Fruit fly (Drosophila melanogaster): ENCODE data around the gene Wnk.

DNA sequence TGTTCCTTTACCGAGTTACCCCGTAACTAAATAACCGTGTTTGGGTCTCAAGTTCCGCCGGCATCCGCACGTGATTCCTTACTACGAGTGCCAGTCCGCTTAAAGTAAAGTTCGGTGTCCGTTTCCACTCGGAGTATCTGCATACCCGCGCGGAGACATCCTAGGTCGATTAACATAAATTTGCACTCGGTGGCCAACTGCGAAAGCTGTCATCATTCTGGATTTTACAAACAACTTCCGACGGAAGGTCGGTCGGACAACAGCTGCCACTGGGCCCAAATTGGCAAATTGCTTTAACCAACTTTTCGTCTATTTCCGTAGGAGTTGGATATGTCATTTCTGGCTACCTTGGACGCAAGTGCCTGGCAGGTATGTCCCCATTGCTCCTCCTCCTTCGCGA, 31.8 kb upstream of the Wnk start, which contains the start of gene TfAP-2:
- no peak for TF ChIP-seq br (optimal IDR thresholded peaks at IDR 0.05)
- no peak for TF ChIP-seq dmrt11E (tag; optimal IDR thresholded peaks at IDR 0.05)
- no peak for TF ChIP-seq crp (GFP tag; optimal IDR thresholded peaks at IDR 0.05)
- TF ChIP-seq pan (optimal IDR thresholded peaks at IDR 0.05): no peak
- no peak for TF ChIP-seq pan (GFP tag; optimal IDR thresholded peaks at IDR 0.05 in 1 of 2, IDR thresholded peaks at IDR 0.05 in 1 of 2)
- no peak for TF ChIP-seq sens-2 (GFP tag; IDR thresholded peaks at IDR 0.05)
- no peak for TF ChIP-seq hb (GFP tag; IDR thresholded peaks at IDR 0.05; ENCODE audit: partially characterized antibody)
- no peak for TF ChIP-seq Lpt (GFP tag; optimal IDR thresholded peaks at IDR 0.05)
- no peak for TF ChIP-seq nerfin-1 (tag; optimal IDR thresholded peaks at IDR 0.05)
- no peak for TF ChIP-seq Side (GFP tag; optimal IDR thresholded peaks at IDR 0.05)
